Worm (Caenorhabditis elegans) whole organism, late embryonic: ENCODE results near the gene T27E9.6.

Experiments
- F13H6.1 ChIP-seq: sonication (generic microtip); optimal IDR thresholded peaks from 2 replicates; lab custom pipeline; 2016; ENCODE audit warnings: missing genetic modification characterization, missing compliant biosample characterization
- K02D7.2 ChIP-seq: sonication (generic microtip); optimal IDR thresholded peaks from 2 replicates; lab custom pipeline; 2017; ENCODE audit warnings: mild to moderate bottlenecking, missing genetic modification characterization, missing compliant biosample characterization
- K09A11.1 ChIP-seq: sonication (generic microtip); optimal IDR thresholded peaks from 2 replicates; lab custom pipeline; 2017; ENCODE audit warnings: antibody characterized with exemption, mild to moderate bottlenecking, missing genetic modification characterization, missing compliant biosample characterization; ENCODE audit not compliant: insufficient read depth
- ama-1 ChIP-seq: fragments of 150-350 bp; optimal IDR thresholded peaks from 2 replicates; lab custom pipeline; 2014
- ceh-14 ChIP-seq: sonication (generic microtip); optimal IDR thresholded peaks from 2 replicates; lab custom pipeline; 2016; ENCODE audit warnings: missing genotype, missing genetic modification characterization, missing compliant biosample characterization
- ceh-18 ChIP-seq: sonication (generic microtip); optimal IDR thresholded peaks from 2 replicates; lab custom pipeline; 2016; ENCODE audit warnings: missing genetic modification characterization, missing compliant biosample characterization
- ceh-24 ChIP-seq: sonication (generic microtip); optimal IDR thresholded peaks from 2 replicates; lab custom pipeline; 2016; ENCODE audit warnings: mild to moderate bottlenecking, missing genetic modification characterization, missing compliant biosample characterization
- ceh-30 ChIP-seq: fragments of 150-350 bp; optimal IDR thresholded peaks from 2 replicates; lab custom pipeline; 2014; ENCODE audit warnings: missing biosample characterization, missing genetic modification characterization
- ceh-31 ChIP-seq: sonication (generic microtip); optimal IDR thresholded peaks from 2 replicates; lab custom pipeline; 2016; ENCODE audit warnings: missing genetic modification characterization, missing compliant biosample characterization
- ceh-34 ChIP-seq: sonication (generic microtip); optimal IDR thresholded peaks from 2 replicates; lab custom pipeline; 2016; ENCODE audit warnings: mild to moderate bottlenecking, missing genetic modification characterization, missing compliant biosample characterization
- ceh-48 ChIP-seq: sonication (generic microtip); optimal IDR thresholded peaks from 2 replicates; lab custom pipeline; 2016; ENCODE audit warnings: missing genetic modification characterization, inconsistent platforms, missing compliant biosample characterization
- ceh-6 ChIP-seq: fragments of 200-800 bp; sonication (Bioruptor generic); optimal IDR thresholded peaks from 2 replicates; lab custom pipeline; 2018; ENCODE audit warnings: mild to moderate bottlenecking, missing genetic modification characterization, missing compliant biosample characterization
- che-1 ChIP-seq: sonication (generic microtip); optimal IDR thresholded peaks from 2 replicates; lab custom pipeline; 2016; ENCODE audit warnings: mild to moderate bottlenecking, missing genetic modification characterization, missing compliant biosample characterization
- dve-1 ChIP-seq: sonication (generic microtip); optimal IDR thresholded peaks from 2 replicates; lab custom pipeline; 2017; ENCODE audit warnings: antibody characterized with exemption, mild to moderate bottlenecking, missing genetic modification characterization, missing compliant biosample characterization
- eyg-1 ChIP-seq: sonication (generic microtip); optimal IDR thresholded peaks from 2 replicates; lab custom pipeline; 2016; ENCODE audit warnings: missing genotype, missing genetic modification characterization, missing compliant biosample characterization
- fax-1 ChIP-seq: sonication (generic microtip); optimal IDR thresholded peaks from 2 replicates; lab custom pipeline; 2016; ENCODE audit warnings: missing genotype, missing genetic modification characterization, missing compliant biosample characterization
- fkh-10 ChIP-seq: fragments of 150-350 bp; optimal IDR thresholded peaks from 2 replicates; lab custom pipeline; 2014; ENCODE audit warnings: missing biosample characterization, missing genetic modification reagents, missing genetic modification characterization
- fkh-6 ChIP-seq: sonication (generic microtip); optimal IDR thresholded peaks from 2 replicates; lab custom pipeline; 2016; ENCODE audit warnings: missing genetic modification characterization, missing compliant biosample characterization
- hlh-13 ChIP-seq: fragments of 200-800 bp; sonication (Bioruptor generic); optimal IDR thresholded peaks from 2 replicates; lab custom pipeline; 2018; ENCODE audit warnings: mild to moderate bottlenecking, missing genetic modification characterization, missing compliant biosample characterization
- lim-6 ChIP-seq: sonication (generic microtip); optimal IDR thresholded peaks from 2 replicates; lab custom pipeline; 2016; ENCODE audit warnings: missing genetic modification characterization, missing compliant biosample characterization
- lin-11 ChIP-seq: fragments of 200-800 bp; sonication (Bioruptor generic); optimal IDR thresholded peaks from 2 replicates; lab custom pipeline; 2018; ENCODE audit warnings: mild to moderate bottlenecking, missing genetic modification characterization, missing compliant biosample characterization
- madf-2 ChIP-seq: sonication (generic microtip); optimal IDR thresholded peaks from 2 replicates; lab custom pipeline; 2017; ENCODE audit warnings: missing genetic modification characterization, missing compliant biosample characterization
- nfya-1 ChIP-seq: sonication (generic microtip); optimal IDR thresholded peaks from 2 replicates; lab custom pipeline; 2017; ENCODE audit warnings: missing genetic modification characterization, mild to moderate bottlenecking, missing compliant biosample characterization, antibody characterized with exemption, moderate library complexity
- nhr-11 ChIP-seq: fragments of 150-350 bp; optimal IDR thresholded peaks from 2 replicates; lab custom pipeline; 2014; ENCODE audit warnings: missing biosample characterization, missing genetic modification characterization
- nhr-232 ChIP-seq: sonication (generic microtip); optimal IDR thresholded peaks from 2 replicates; lab custom pipeline; 2016; ENCODE audit warnings: missing genetic modification characterization, missing compliant biosample characterization
- odd-2 ChIP-seq: sonication (generic microtip); optimal IDR thresholded peaks from 2 replicates; lab custom pipeline; 2017; ENCODE audit warnings: antibody characterized with exemption, mild to moderate bottlenecking, missing genetic modification characterization, missing compliant biosample characterization
- pag-3 ChIP-seq: sonication (generic microtip); optimal IDR thresholded peaks from 2 replicates; lab custom pipeline; 2016; ENCODE audit warnings: missing compliant biosample characterization, missing genetic modification characterization, borderline replicate concordance
- pat-9 ChIP-seq: fragments of 200-800 bp; sonication (Bioruptor generic); optimal IDR thresholded peaks from 2 replicates; lab custom pipeline; 2018; ENCODE audit warnings: mild to moderate bottlenecking, missing genetic modification characterization, moderate library complexity, missing compliant biosample characterization
- pax-1 ChIP-seq: fragments of 150-350 bp; optimal IDR thresholded peaks from 2 replicates; lab custom pipeline; 2014; ENCODE audit warnings: missing biosample characterization, missing genetic modification characterization
- pha-2 ChIP-seq: sonication (generic microtip); optimal IDR thresholded peaks from 2 replicates; lab custom pipeline; 2017; ENCODE audit warnings: mild to moderate bottlenecking, missing genetic modification characterization, missing compliant biosample characterization
- pha-4 ChIP-seq: fragments of 150-350 bp; optimal IDR thresholded peaks from 2 replicates; lab custom pipeline; 2018; ENCODE audit warnings: missing biosample characterization, missing genetic modification reagents, missing genetic modification characterization
- pros-1 ChIP-seq: fragments of 150-350 bp; optimal IDR thresholded peaks from 2 replicates; lab custom pipeline; 2014; ENCODE audit warnings: missing biosample characterization, missing genetic modification reagents, missing genetic modification characterization
- ref-2 ChIP-seq: sonication (generic microtip); optimal IDR thresholded peaks from 2 replicates; lab custom pipeline; 2016; ENCODE audit warnings: missing genetic modification characterization, missing compliant biosample characterization
- sdc-2 ChIP-seq: sonication (generic microtip); optimal IDR thresholded peaks from 2 replicates; lab custom pipeline; 2016; ENCODE audit warnings: missing genotype, missing genetic modification characterization, missing compliant biosample characterization
- sox-2 ChIP-seq: fragments of 200-800 bp; sonication (Bioruptor generic); IDR thresholded peaks from 2 replicates; pipeline ENCODE4 v1.3.6; 2022; ENCODE audit warnings: missing genetic modification reagents, missing genetic modification characterization, missing compliant biosample characterization
- syd-9 ChIP-seq: sonication (generic microtip); optimal IDR thresholded peaks from 2 replicates; lab custom pipeline; 2016; ENCODE audit warnings: mild to moderate bottlenecking, missing genetic modification characterization, moderate library complexity, missing compliant biosample characterization
- tbx-2 ChIP-seq: sonication (generic microtip); optimal IDR thresholded peaks from 2 replicates; lab custom pipeline; 2016; ENCODE audit warnings: missing genetic modification characterization, missing compliant biosample characterization
- tbx-7 ChIP-seq: sonication (generic microtip); optimal IDR thresholded peaks from 2 replicates; lab custom pipeline; 2016; ENCODE audit warnings: missing genotype, missing genetic modification characterization, missing compliant biosample characterization
- ttx-3 ChIP-seq: sonication (generic microtip); optimal IDR thresholded peaks from 2 replicates; lab custom pipeline; 2016; ENCODE audit warnings: missing genetic modification reagents, missing genetic modification characterization, missing compliant biosample characterization
- unc-55 ChIP-seq: sonication (generic microtip); optimal IDR thresholded peaks from 2 replicates; lab custom pipeline; 2017; ENCODE audit warnings: missing biosample characterization, missing genetic modification reagents, missing genetic modification characterization
- ztf-16 ChIP-seq: sonication (generic microtip); optimal IDR thresholded peaks from 2 replicates; lab custom pipeline; 2017; ENCODE audit warnings: missing genetic modification characterization, missing compliant biosample characterization

Gene T27E9.6

ce11 chrIII:13518437-13518836, 41.9 kb upstream of the T27E9.6 start:
- TF ChIP-seq K02D7.2 (tag; lab: Kevin White, UChicago) (no peak), pat-9 (tag; lab: Kevin White, UChicago) (no peak), syd-9 (tag; lab: Kevin White, UChicago) (no peak), ceh-30 (tag; lab: Kevin White, UChicago) (no peak), pax-1 (tag; lab: Kevin White, UChicago) (no peak), ztf-16 (no peak), sox-2 (GFP tag; lab: Robert Waterston, UW) (no peak), ceh-48 (no peak), ceh-6 (no peak), ceh-31 (no peak), fax-1 (tag; lab: Kevin White, UChicago) (no peak), dve-1 (tag; lab: Kevin White, UChicago) (no peak), ttx-3 (tag; lab: Kevin White, UChicago) (no peak), lim-6 (tag; lab: Kevin White, UChicago) (no peak), lin-11 (tag; lab: Kevin White, UChicago) (no peak), fkh-6 (no peak), nhr-232 (tag; lab: Kevin White, UChicago) (no peak), sdc-2 (tag; lab: Kevin White, UChicago) (no peak)

- TF ChIP-seq pha-2 (tag; lab: Kevin White, UChicago) (no peak), pha-4 (tag; lab: Kevin White, UChicago) (no peak), fkh-10 (GFP tag; lab: Kevin White, UChicago) (no peak), pros-1 (tag; lab: Kevin White, UChicago) (no peak), che-1 (tag; lab: Kevin White, UChicago) (no peak), odd-2 (no peak), nfya-1 (no peak), eyg-1 (tag; lab: Kevin White, UChicago) (no peak), ceh-14 (tag; lab: Kevin White, UChicago) (no peak), K02D7.2 (tag; lab: Kevin White, UChicago) (no peak), dve-1 (tag; lab: Kevin White, UChicago) (no peak), hlh-13 (GFP tag; lab: Kevin White, UChicago) (no peak), ama-1 (lab: Kevin White, UChicago) (no peak), ceh-6 (no peak), unc-55 (GFP tag; lab: Kevin White, UChicago) (no peak), ceh-24 (no peak), pax-1 (tag; lab: Kevin White, UChicago) (no peak), ceh-30 (tag; lab: Kevin White, UChicago) (no peak), madf-2 (no peak), K09A11.1 (tag; lab: Kevin White, UChicago) (no peak)
- TF ChIP-seq, all 69 proteins: peak for 0
Observed at ce11 chrIII:13514470-13514869, 37.9 kb upstream of the T27E9.6 start, which contains the start of gene mlh-1. mlh-1 (minus strand) TSS chrIII:13514570.

ce11 chrIII:13510753-13511152, 34.2 kb upstream of the T27E9.6 start:
- TF ChIP-seq tbx-7 (tag; lab: Kevin White, UChicago) = no peak
- TF ChIP-seq ceh-30 (tag; lab: Kevin White, UChicago) = no peak
- TF ChIP-seq ztf-16 = no peak
- TF ChIP-seq ceh-34 (tag; lab: Kevin White, UChicago) = no peak
- no peak for TF ChIP-seq odd-2
- TF ChIP-seq fkh-6 = no peak
- TF ChIP-seq hlh-13 (GFP tag; lab: Kevin White, UChicago) = no peak
- no peak for TF ChIP-seq sdc-2 (tag; lab: Kevin White, UChicago)
- TF ChIP-seq pag-3 (tag; lab: Kevin White, UChicago) = no peak
- no peak for TF ChIP-seq ref-2
- TF ChIP-seq ceh-18 (tag; lab: Kevin White, UChicago) = no peak
- TF ChIP-seq F13H6.1 (tag; lab: Kevin White, UChicago) = no peak
- TF ChIP-seq nhr-11 = no peak
- no peak for TF ChIP-seq eyg-1 (tag; lab: Kevin White, UChicago)
- no peak for TF ChIP-seq tbx-2 (tag; lab: Kevin White, UChicago)
